Worm (Caenorhabditis elegans) whole organism, L1 larva: ENCODE results near the gene C09E7.11.

ENCODE experiments used
- C34B4.2 ChIP-seq: sonication (generic microtip); optimal IDR thresholded peaks from 2 replicates; lab custom pipeline; 2017; ENCODE audit warnings: mild to moderate bottlenecking, missing genetic modification characterization, missing compliant biosample characterization
- F16B12.6 ChIP-seq: fragments of 150-350 bp; optimal IDR thresholded peaks from 2 replicates; lab custom pipeline; 2014; ENCODE audit warnings: missing biosample characterization, missing genetic modification characterization
- blmp-1 ChIP-seq: fragments of 150-350 bp; optimal IDR thresholded peaks from 2 replicates; lab custom pipeline; 2014; ENCODE audit warnings: missing biosample characterization, missing genetic modification characterization
- ceh-82 ChIP-seq, 3 experiments: fragments of 150-350 bp in 1 of 3; sonication (generic microtip) in 2 of 3; optimal IDR thresholded peaks; 2 replicates each; lab custom pipeline; 2014 to 2017; ENCODE audit warnings: missing biosample characterization in 3 of 3, missing genetic modification characterization in 3 of 3
- ceh-88 ChIP-seq: fragments of 200-800 bp; sonication (Bioruptor generic); IDR thresholded peaks from 2 replicates; pipeline ENCODE4 v1.3.6; 2022; ENCODE audit warnings: missing genetic modification characterization, missing compliant biosample characterization
- dpl-1 ChIP-seq, 3 experiments: fragments of 150-350 bp in 2 of 3; sonication (generic microtip) in 1 of 3; optimal IDR thresholded peaks; 2 replicates each; lab custom pipeline; 2014 to 2017; ENCODE audit warnings: missing biosample characterization in 3 of 3, missing genetic modification characterization in 3 of 3, missing genetic modification reagents in 3 of 3
- dsc-1 ChIP-seq: sonication (generic microtip); optimal IDR thresholded peaks from 2 replicates; lab custom pipeline; 2016; ENCODE audit warnings: mild to moderate bottlenecking, missing genetic modification characterization, missing compliant biosample characterization
- efl-1 ChIP-seq, 4 experiments: fragments of 150-350 bp; optimal IDR thresholded peaks in 3 of 4; peaks in 1 of 4; 1 replicate in 1 of 4; 2 replicates in 3 of 4; lab custom pipeline; 2014; ENCODE audit warnings: missing biosample characterization in 2 of 4, missing genetic modification characterization in 2 of 4, missing genetic modification reagents in 2 of 4
- egl-13 ChIP-seq: sonication (generic microtip); optimal IDR thresholded peaks from 2 replicates; lab custom pipeline; 2016; ENCODE audit warnings: missing genotype, missing genetic modification reagents, missing genetic modification characterization, missing compliant biosample characterization
- fkh-10 ChIP-seq: sonication (generic microtip); optimal IDR thresholded peaks from 2 replicates; lab custom pipeline; 2017; ENCODE audit warnings: missing biosample characterization, missing genetic modification reagents, missing genetic modification characterization
- fkh-8 ChIP-seq: sonication (generic microtip); optimal IDR thresholded peaks from 2 replicates; lab custom pipeline; 2016; ENCODE audit warnings: mild to moderate bottlenecking, missing genetic modification characterization, missing compliant biosample characterization
- irx-1 ChIP-seq: sonication (generic microtip); optimal IDR thresholded peaks from 2 replicates; lab custom pipeline; 2016; ENCODE audit warnings: missing genetic modification characterization, missing compliant biosample characterization
- jun-1 ChIP-seq: fragments of 150-350 bp; optimal IDR thresholded peaks from 2 replicates; lab custom pipeline; 2014; ENCODE audit warnings: missing biosample characterization, missing genetic modification reagents, missing genetic modification characterization
- lin-13 ChIP-seq: fragments of 150-350 bp; optimal IDR thresholded peaks from 2 replicates; lab custom pipeline; 2014; ENCODE audit warnings: missing biosample characterization, missing genetic modification reagents, missing genetic modification characterization
- lin-14 ChIP-seq: fragments of 200-800 bp; sonication (Bioruptor generic); optimal IDR thresholded peaks from 2 replicates; lab custom pipeline; 2018; ENCODE audit warnings: mild to moderate bottlenecking, missing genetic modification characterization, moderate library complexity, missing compliant biosample characterization
- lin-15B ChIP-seq: fragments of 150-350 bp; sonication (generic microtip); optimal IDR thresholded peaks from 3 replicates; lab custom pipeline; 2014; ENCODE audit warnings: missing biosample characterization, missing genetic modification characterization
- lin-35 ChIP-seq, 2 experiments: fragments of 150-350 bp; optimal IDR thresholded peaks; 2 replicates each; lab custom pipeline; 2014; ENCODE audit warnings: missing biosample characterization in 2 of 2, missing genetic modification characterization in 2 of 2, missing genetic modification reagents in 2 of 2
- lsy-2 ChIP-seq, 2 experiments: fragments of 150-350 bp; optimal IDR thresholded peaks; 2 replicates each; lab custom pipeline; 2014; ENCODE audit warnings: missing biosample characterization in 2 of 2, missing genetic modification characterization in 2 of 2
- mab-9 ChIP-seq: fragments of 200-800 bp; sonication (Bioruptor generic); IDR thresholded peaks from 2 replicates; pipeline ENCODE4 v1.3.6; 2022; ENCODE audit warnings: missing genetic modification reagents, missing genetic modification characterization, missing compliant biosample characterization
- mdl-1 ChIP-seq, 2 experiments: fragments of 150-350 bp; optimal IDR thresholded peaks; 2 replicates each; lab custom pipeline; 2014 to 2017; ENCODE audit warnings: missing biosample characterization in 2 of 2, missing genetic modification characterization in 2 of 2, inconsistent platforms in 1 of 2
- mef-2 ChIP-seq: fragments of 150-350 bp; optimal IDR thresholded peaks from 2 replicates; lab custom pipeline; 2014; ENCODE audit warnings: missing biosample characterization, missing genetic modification characterization
- mep-1 ChIP-seq: fragments of 150-350 bp; optimal IDR thresholded peaks from 2 replicates; lab custom pipeline; 2014; ENCODE audit warnings: missing biosample characterization, missing genetic modification characterization
- nhr-11 ChIP-seq: fragments of 150-350 bp; optimal IDR thresholded peaks from 2 replicates; lab custom pipeline; 2014; ENCODE audit warnings: missing biosample characterization, missing genetic modification characterization
- nhr-20 ChIP-seq: sonication (generic microtip); optimal IDR thresholded peaks from 2 replicates; lab custom pipeline; 2016; ENCODE audit warnings: mild to moderate bottlenecking, missing genetic modification characterization, missing compliant biosample characterization
- nhr-237 ChIP-seq: fragments of 150-350 bp; optimal IDR thresholded peaks from 2 replicates; lab custom pipeline; 2014; ENCODE audit warnings: missing biosample characterization, missing genetic modification characterization
- nhr-47 ChIP-seq: sonication (generic microtip); optimal IDR thresholded peaks from 2 replicates; lab custom pipeline; 2016; ENCODE audit warnings: mild to moderate bottlenecking, missing genetic modification characterization, moderate library complexity, missing compliant biosample characterization
- nhr-71 ChIP-seq: sonication (generic microtip); optimal IDR thresholded peaks from 2 replicates; lab custom pipeline; 2016; ENCODE audit warnings: mild to moderate bottlenecking, missing genetic modification characterization, moderate library complexity, missing compliant biosample characterization
- pag-3 ChIP-seq: sonication (generic microtip); optimal IDR thresholded peaks from 2 replicates; lab custom pipeline; 2017; ENCODE audit warnings: missing genetic modification characterization, mild to moderate bottlenecking, missing compliant biosample characterization, antibody characterized with exemption, borderline replicate concordance; ENCODE audit not compliant: insufficient read depth
- pax-3 ChIP-seq: fragments of 200-800 bp; sonication (Bioruptor generic); optimal IDR thresholded peaks from 2 replicates; lab custom pipeline; 2018; ENCODE audit warnings: mild to moderate bottlenecking, missing genetic modification characterization, moderate library complexity, missing compliant biosample characterization
- rnt-1 ChIP-seq: sonication (generic microtip); optimal IDR thresholded peaks from 2 replicates; lab custom pipeline; 2016; ENCODE audit warnings: mild to moderate bottlenecking, missing genetic modification characterization, moderate library complexity, missing compliant biosample characterization
- skn-1 ChIP-seq: fragments of 150-350 bp; optimal IDR thresholded peaks from 2 replicates; lab custom pipeline; 2014; ENCODE audit warnings: missing biosample characterization, missing genetic modification characterization
- snpc-4 ChIP-seq: fragments of 150-350 bp; optimal IDR thresholded peaks from 2 replicates; lab custom pipeline; 2014; ENCODE audit warnings: missing biosample characterization, missing genetic modification characterization
- snu-23 ChIP-seq: sonication (generic microtip); optimal IDR thresholded peaks from 2 replicates; lab custom pipeline; 2016; ENCODE audit warnings: missing genetic modification characterization, missing compliant biosample characterization
- swsn-7 ChIP-seq: sonication (generic microtip); optimal IDR thresholded peaks from 2 replicates; lab custom pipeline; 2016; ENCODE audit warnings: missing genetic modification characterization, missing compliant biosample characterization
- tbx-2 ChIP-seq: sonication (generic microtip); optimal IDR thresholded peaks from 2 replicates; lab custom pipeline; 2016; ENCODE audit warnings: missing genetic modification characterization, missing compliant biosample characterization
- tlp-1 ChIP-seq: fragments of 150-350 bp; optimal IDR thresholded peaks from 2 replicates; lab custom pipeline; 2014; ENCODE audit warnings: missing biosample characterization, missing genetic modification characterization
- unc-130 ChIP-seq: fragments of 150-350 bp; optimal IDR thresholded peaks from 2 replicates; lab custom pipeline; 2017; ENCODE audit warnings: missing biosample characterization, missing genetic modification characterization, inconsistent platforms
- unc-62 ChIP-seq: fragments of 150-350 bp; optimal IDR thresholded peaks from 2 replicates; lab custom pipeline; 2014; ENCODE audit warnings: missing biosample characterization, missing genetic modification reagents, missing genetic modification characterization
- zag-1 ChIP-seq: fragments of 150-350 bp; optimal IDR thresholded peaks from 2 replicates; lab custom pipeline; 2014; ENCODE audit warnings: missing biosample characterization, missing genetic modification characterization
- ztf-11 ChIP-seq, 2 experiments: sonication (generic microtip); optimal IDR thresholded peaks; 2 replicates each; lab custom pipeline; 2016 to 2017; ENCODE audit warnings: missing genetic modification characterization in 2 of 2, missing biosample characterization in 1 of 2, missing compliant biosample characterization in 1 of 2

The C09E7.11 gene

DNA sequence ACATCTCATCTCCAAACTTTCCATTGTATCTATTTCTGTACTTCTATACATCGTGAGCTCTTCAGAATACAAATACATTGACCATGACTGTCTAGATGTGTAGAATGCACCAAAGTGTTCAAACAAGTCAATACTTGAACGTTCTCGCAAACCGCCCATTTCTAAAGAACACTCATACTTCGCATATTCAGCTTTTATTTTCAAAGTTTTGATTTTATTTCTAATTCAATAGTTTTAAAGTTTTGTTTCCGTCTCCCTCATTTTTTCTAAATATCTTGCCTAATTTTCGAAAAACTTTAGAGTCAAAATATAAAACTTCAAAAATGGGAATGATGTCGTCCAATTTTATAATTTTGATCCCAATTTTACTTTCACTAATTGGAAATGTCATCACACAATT, 3.3 kb upstream of the C09E7.11 start, which contains the start of gene pqn-10:
TSS of gene pqn-10 (plus strand) at position 301 of the 400 bp plus-strand sequence.
- no peak for TF ChIP-seq snpc-4 (tag; lab: Kevin White, UChicago)
- no peak for TF ChIP-seq mep-1 (tag; lab: Kevin White, UChicago)
- TF ChIP-seq nhr-237 = no peak
- no peak for TF ChIP-seq pag-3 (tag; lab: Kevin White, UChicago)

DNA sequence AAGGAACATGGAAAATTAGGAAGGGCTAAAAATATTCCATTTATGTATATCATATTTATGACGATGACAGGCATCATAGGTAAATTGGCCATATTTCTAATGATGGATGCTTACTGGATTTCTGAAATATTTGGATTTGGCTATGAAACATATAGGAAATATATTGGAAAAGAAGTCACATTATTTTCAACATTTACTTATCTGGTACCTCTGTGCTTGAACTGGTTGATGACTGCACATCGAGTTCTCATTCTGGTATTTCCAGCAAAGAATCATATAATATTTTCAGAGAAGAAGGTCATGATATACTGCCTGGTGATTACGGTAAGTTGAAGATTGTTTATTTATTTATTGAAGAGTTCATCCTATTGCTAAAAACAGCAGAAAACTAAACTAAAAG, 1.4 kb downstream of the C09E7.11 start, which contains the start of gene srxa-5:
TSS of gene srxa-5 (plus strand) at position 301 of the 400 bp plus-strand sequence.
- TF ChIP-seq zag-1 (tag; lab: Kevin White, UChicago) (no peak), F16B12.6 (no peak), pax-3 (tag; lab: Kevin White, UChicago) (no peak), nhr-11 (tag; lab: Kevin White, UChicago) (no peak), tlp-1 (tag; lab: Kevin White, UChicago) (no peak), mab-9 (GFP tag; lab: Robert Waterston, UW) (no peak)
- TF ChIP-seq, all 84 proteins: peak for 0

DNA sequence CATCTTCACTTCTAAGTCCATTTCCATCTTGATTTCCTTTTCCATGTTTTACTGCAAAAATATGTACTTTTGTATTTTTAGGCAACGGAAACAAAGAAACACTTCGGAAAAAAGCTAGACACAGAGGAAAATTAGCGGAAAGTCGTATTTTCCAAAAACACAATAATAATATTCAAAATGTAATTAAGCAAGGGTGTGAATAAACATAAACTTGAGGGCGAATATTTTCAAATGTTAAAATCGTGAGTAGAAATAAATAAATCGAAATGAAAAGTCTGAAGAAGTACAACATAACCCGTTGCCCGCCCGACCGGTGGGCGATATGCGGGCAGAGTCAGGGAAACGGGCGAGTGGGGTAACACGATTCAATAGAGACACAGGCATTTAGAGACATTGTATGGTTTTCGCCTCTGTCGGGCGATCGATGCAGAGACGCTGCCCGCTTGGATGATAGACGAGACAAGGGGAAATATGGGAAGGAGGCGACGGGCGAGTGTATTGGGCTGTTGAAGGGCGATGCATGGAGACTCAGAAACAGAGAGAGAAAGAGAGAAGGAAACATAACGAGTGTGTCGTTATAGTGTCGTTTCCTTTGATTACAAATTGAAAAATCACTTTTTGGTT, 5.9 kb downstream of the C09E7.11 start, which contains the start of gene C09E7.4:
TSS of gene C09E7.4 (minus strand) at position 51 of the 624 bp plus-strand sequence.
- TF ChIP-seq tbx-2 (tag; lab: Kevin White, UChicago) (no peak), blmp-1 (tag; lab: Kevin White, UChicago) (peak; percentile 0), snu-23 (GFP tag; lab: Kevin White, UChicago) (peak; percentile 46), ceh-82 (tag; optimal IDR thresholded peaks at IDR 0.05; lab: Kevin White, UChicago) (peak in 1 of 3 experiments; percentile 28), unc-130 (no peak), lin-14 (GFP tag; lab: Kevin White, UChicago) (peak; percentile 55), lin-35 (GFP tag; optimal IDR thresholded peaks at IDR 0.05; lab: Kevin White, UChicago) (peak in 1 of 2 experiments; percentile 28), skn-1 (tag; lab: Kevin White, UChicago) (no peak), dpl-1 (GFP tag; optimal IDR thresholded peaks at IDR 0.05; lab: Kevin White, UChicago) (peak in 2 of 3 experiments; percentile 22 to 40), jun-1 (tag; lab: Kevin White, UChicago) (no peak), mef-2 (tag; lab: Kevin White, UChicago) (no peak), unc-62 (no peak), rnt-1 (peak; percentile 34), C34B4.2 (tag; lab: Kevin White, UChicago) (no peak), efl-1 (optimal IDR thresholded peaks at IDR 0.05; lab: Kevin White, UChicago) (peak in 1 of 2 experiments; percentile 3), efl-1 (GFP tag; optimal IDR thresholded peaks at IDR 0.05 in 1 of 2; lab: Kevin White, UChicago) (no peak), nhr-20 (tag; lab: Kevin White, UChicago) (no peak), lsy-2 (tag; optimal IDR thresholded peaks at IDR 0.05; lab: Kevin White, UChicago) (peak in 1 of 2 experiments; percentile 14), mep-1 (tag; lab: Kevin White, UChicago) (peak; percentile 49)

DNA sequence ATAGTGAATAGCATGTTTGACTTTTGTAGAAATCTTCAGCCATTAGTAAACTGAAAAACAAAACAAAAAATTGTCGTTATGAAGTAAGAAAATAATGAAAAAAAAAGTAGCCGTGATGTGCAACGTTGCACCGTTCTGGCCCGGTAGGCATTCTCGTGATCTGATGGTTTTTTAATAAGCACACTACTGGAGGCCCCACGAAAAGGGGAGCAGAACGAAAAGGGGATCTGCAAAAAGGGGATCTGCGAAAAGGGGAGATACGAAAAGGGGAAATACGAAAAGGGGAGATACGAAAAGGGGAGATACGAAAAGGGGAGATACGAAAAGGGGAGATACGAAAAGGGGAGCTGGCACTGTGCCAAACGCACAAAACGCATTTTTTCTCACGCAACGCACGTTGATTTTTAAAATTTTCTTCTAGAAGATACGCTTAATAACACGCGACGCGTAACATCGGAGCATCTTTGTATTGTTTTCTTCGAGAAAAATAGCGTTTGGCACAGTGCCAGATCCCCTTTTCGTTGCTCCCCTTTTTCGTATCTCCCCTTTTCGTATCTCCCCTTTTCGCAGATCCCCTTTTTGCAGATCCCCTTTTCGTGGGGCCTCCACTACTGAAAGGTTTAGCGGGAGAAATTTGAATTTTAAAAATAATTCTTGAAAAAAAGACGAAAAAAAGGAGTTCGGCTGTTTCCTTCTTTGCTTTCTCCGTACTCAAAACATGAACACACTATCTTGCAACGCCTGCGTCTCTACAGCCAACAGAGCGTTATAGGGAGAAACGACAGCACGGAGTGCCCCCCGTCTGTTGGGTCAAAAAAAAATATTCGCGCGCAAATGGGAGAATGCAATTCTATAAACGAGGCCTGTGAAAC, 20.2 kb downstream of the C09E7.11 start, which contains the start of gene C09E7.7:
TSS of gene C09E7.7 (minus strand) at position 57 of the 872 bp plus-strand sequence.
- TF ChIP-seq swsn-7 (tag; lab: Kevin White, UChicago) (peak; percentile 39), lin-14 (GFP tag; lab: Kevin White, UChicago) (peak; percentile 93), nhr-71 (tag; lab: Kevin White, UChicago) (peak; percentile 77), rnt-1 (peak; percentile 79), dsc-1 (tag; lab: Kevin White, UChicago) (peak; percentile 25), irx-1 (tag; lab: Kevin White, UChicago) (peak; percentile 27), unc-130 (peak; percentile 3), skn-1 (tag; lab: Kevin White, UChicago) (peak; percentile 46), efl-1 (optimal IDR thresholded peaks at IDR 0.05; lab: Kevin White, UChicago) (peak; percentile 23 to 68), efl-1 (GFP tag; optimal IDR thresholded peaks at IDR 0.05 in 1 of 2; lab: Kevin White, UChicago) (peak; percentile 49 to 96), blmp-1 (tag; lab: Kevin White, UChicago) (peak; percentile 33), mab-9 (GFP tag; lab: Robert Waterston, UW) (peak; percentile 64), ztf-11 (tag; optimal IDR thresholded peaks at IDR 0.05; lab: Kevin White, UChicago) (peak in 1 of 2 experiments; percentile 79), pax-3 (tag; lab: Kevin White, UChicago) (peak; percentile 71), fkh-10 (GFP tag; lab: Kevin White, UChicago) (peak; percentile 33), mdl-1 (tag; optimal IDR thresholded peaks at IDR 0.05; lab: Kevin White, UChicago) (peak in 1 of 2 experiments; percentile 6), ceh-88 (peak; percentile 64), dpl-1 (GFP tag; optimal IDR thresholded peaks at IDR 0.05; lab: Kevin White, UChicago) (peak; percentile 34 to 52 (median 37)), lin-13 (GFP tag; lab: Kevin White, UChicago) (peak; percentile 10), fkh-8 (tag; lab: Kevin White, UChicago) (peak; percentile 67), lin-35 (GFP tag; optimal IDR thresholded peaks at IDR 0.05; lab: Kevin White, UChicago) (peak; percentile 42 to 43), egl-13 (tag; lab: Kevin White, UChicago) (peak; percentile 76), tbx-2 (tag; lab: Kevin White, UChicago) (peak; percentile 67), nhr-47 (tag; lab: Kevin White, UChicago) (peak; percentile 82), lin-15B (tag; lab: Kevin White, UChicago) (peak; percentile 15), lsy-2 (tag; optimal IDR thresholded peaks at IDR 0.05; lab: Kevin White, UChicago) (peak; percentile 61 to 63)
